Fruit fly (Drosophila melanogaster) whole organism, embryonic: ENCODE measurements around the gene Ald2.

ENCODE experiments used
- Antp ChIP-seq: fragments of 200-800 bp; sonication (Bioruptor generic); optimal IDR thresholded peaks from 3 replicates; lab custom pipeline; 2016; ENCODE audit warnings: missing biosample characterization, missing genetic modification characterization
- Atf-2 ChIP-seq: fragments of 200-800 bp; sonication (Bioruptor generic); optimal IDR thresholded peaks from 2 replicates; lab custom pipeline; 2016; ENCODE audit warnings: missing biosample characterization, missing genetic modification characterization
- Blimp-1 ChIP-seq: fragments of 200-800 bp; sonication (Bioruptor generic); optimal IDR thresholded peaks from 3 replicates; lab custom pipeline; 2018; ENCODE audit warnings: missing biosample characterization, missing genetic modification characterization, mild to moderate bottlenecking, moderate library complexity, missing genetic modification reagents
- BtbVII ChIP-seq: fragments of 200-800 bp; sonication (Bioruptor generic); optimal IDR thresholded peaks from 3 replicates; lab custom pipeline; 2017; ENCODE audit warnings: missing biosample characterization, mild to moderate bottlenecking, missing genetic modification characterization
- CG10274 ChIP-seq: fragments of 200-800 bp; sonication (Bioruptor generic); optimal IDR thresholded peaks from 3 replicates; lab custom pipeline; 2017; ENCODE audit warnings: missing biosample characterization, mild to moderate bottlenecking, missing genetic modification characterization
- CG10366 ChIP-seq: fragments of 200-800 bp; sonication (Bioruptor generic); IDR thresholded peaks from 2 replicates; pipeline ENCODE4 v1.3.6; 2022; ENCODE audit warnings: missing biosample characterization, missing genetic modification characterization
- CG10565 ChIP-seq: fragments of 200-800 bp; sonication (Bioruptor generic); optimal IDR thresholded peaks from 3 replicates; lab custom pipeline; 2016; ENCODE audit warnings: missing biosample characterization, mild to moderate bottlenecking, missing genetic modification characterization
- CG12071 ChIP-seq: fragments of 200-800 bp; sonication (Bioruptor generic); optimal IDR thresholded peaks from 3 replicates; lab custom pipeline; 2018; ENCODE audit warnings: missing biosample characterization, mild to moderate bottlenecking, missing genetic modification characterization
- CG15269 ChIP-seq: fragments of 200-800 bp; sonication (Bioruptor generic); optimal IDR thresholded peaks from 2 replicates; lab custom pipeline; 2018; ENCODE audit warnings: missing biosample characterization, mild to moderate bottlenecking, missing genetic modification characterization, moderate library complexity
- CG15696 ChIP-seq: fragments of 200-800 bp; sonication (Bioruptor generic); optimal IDR thresholded peaks from 2 replicates; lab custom pipeline; 2019; ENCODE audit warnings: missing biosample characterization, mild to moderate bottlenecking, missing genetic modification characterization, moderate library complexity
- CG1792 ChIP-seq: fragments of 200-800 bp; sonication (Bioruptor generic); optimal IDR thresholded peaks from 2 replicates; lab custom pipeline; 2016; ENCODE audit warnings: missing biosample characterization, missing genetic modification characterization
- CG31388 ChIP-seq: fragments of 200-800 bp; sonication (Bioruptor generic); optimal IDR thresholded peaks from 2 replicates; lab custom pipeline; 2016; ENCODE audit warnings: missing biosample characterization, missing genetic modification characterization
- CG34224 ChIP-seq: fragments of 200-800 bp; sonication (Bioruptor generic); IDR thresholded peaks from 3 replicates; pipeline ENCODE4 v1.3.6; 2022; ENCODE audit warnings: missing biosample characterization, missing genetic modification characterization; ENCODE audit not compliant: partially characterized antibody
- CG34376 ChIP-seq: fragments of 200-800 bp; sonication (Bioruptor generic); optimal IDR thresholded peaks from 2 replicates; lab custom pipeline; 2018; ENCODE audit warnings: missing biosample characterization, mild to moderate bottlenecking, missing genetic modification characterization
- CG34422 ChIP-seq: fragments of 200-800 bp; sonication (Bioruptor generic); IDR thresholded peaks from 3 replicates; pipeline ENCODE4 v1.3.6; 2022; ENCODE audit warnings: missing biosample characterization, missing genetic modification characterization
- CG3838 ChIP-seq: fragments of 200-800 bp; sonication (Bioruptor generic); optimal IDR thresholded peaks from 3 replicates; lab custom pipeline; 2016; ENCODE audit warnings: missing biosample characterization, missing genetic modification characterization
- CG3847 ChIP-seq: fragments of 200-800 bp; sonication (Bioruptor generic); IDR thresholded peaks from 2 replicates; pipeline ENCODE4 v1.3.6; 2022; ENCODE audit warnings: missing biosample characterization, missing genetic modification characterization
- CG7372 ChIP-seq: fragments of 200-800 bp; sonication (Bioruptor generic); IDR thresholded peaks from 2 replicates; pipeline ENCODE4 v1.3.6; 2022; ENCODE audit warnings: missing biosample characterization, missing genetic modification characterization
- CG8290 ChIP-seq, 3 experiments: fragments of 200-800 bp; sonication (Bioruptor generic); optimal IDR thresholded peaks; 2 replicates each; lab custom pipeline; 2016 to 2019; ENCODE audit warnings: missing biosample characterization in 3 of 3, missing genetic modification characterization in 3 of 3, mild to moderate bottlenecking in 2 of 3, moderate library complexity in 1 of 3
- CG9609 ChIP-seq: fragments of 200-800 bp; sonication (Bioruptor generic); optimal IDR thresholded peaks from 3 replicates; lab custom pipeline; 2016; ENCODE audit warnings: missing biosample characterization, missing genetic modification characterization
- CG9817 ChIP-seq: fragments of 200-800 bp; sonication (Bioruptor generic); optimal IDR thresholded peaks from 2 replicates; lab custom pipeline; 2018; ENCODE audit warnings: missing biosample characterization, mild to moderate bottlenecking, missing genetic modification characterization, moderate library complexity
- CHES-1-like ChIP-seq: fragments of 200-800 bp; sonication (Bioruptor generic); optimal IDR thresholded peaks from 2 replicates; lab custom pipeline; 2016; ENCODE audit warnings: missing biosample characterization, missing genetic modification characterization
- D19A ChIP-seq: fragments of 200-800 bp; optimal IDR thresholded peaks from 3 replicates; lab custom pipeline; 2019; ENCODE audit warnings: missing biosample characterization, mild to moderate bottlenecking, missing genetic modification characterization, moderate library complexity
- Dip3 ChIP-seq: fragments of 200-800 bp; sonication (Bioruptor generic); optimal IDR thresholded peaks from 3 replicates; lab custom pipeline; 2016; ENCODE audit warnings: missing biosample characterization, missing genetic modification characterization
- HLHmδ ChIP-seq: fragments of 200-800 bp; sonication (Bioruptor generic); optimal IDR thresholded peaks from 2 replicates; lab custom pipeline; 2018; ENCODE audit warnings: missing biosample characterization, mild to moderate bottlenecking, missing genetic modification characterization, moderate library complexity
- MTF-1 ChIP-seq: fragments of 200-800 bp; sonication (Bioruptor generic); optimal IDR thresholded peaks from 2 replicates; lab custom pipeline; 2018; ENCODE audit warnings: missing biosample characterization, mild to moderate bottlenecking, missing genetic modification characterization, borderline replicate concordance
- chinmo ChIP-seq: fragments of 200-800 bp; sonication (Bioruptor generic); IDR thresholded peaks from 4 replicates; pipeline ENCODE4 v1.3.6; 2022; ENCODE audit warnings: missing biosample characterization, missing genetic modification characterization; ENCODE audit not compliant: partially characterized antibody
- corto ChIP-seq: fragments of 200-800 bp; sonication (Bioruptor generic); optimal IDR thresholded peaks from 2 replicates; lab custom pipeline; 2016; ENCODE audit warnings: missing biosample characterization, mild to moderate bottlenecking, missing genetic modification characterization, moderate library complexity
- crol ChIP-seq: fragments of 200-800 bp; sonication (Bioruptor generic); IDR thresholded peaks from 2 replicates; pipeline ENCODE4 v1.3.6; 2022; ENCODE audit warnings: missing biosample characterization, missing genetic modification characterization
- hth ChIP-seq: fragments of >200 bp; optimal IDR thresholded peaks from 2 replicates; lab custom pipeline; 2017; ENCODE audit warnings: inconsistent platforms
- lab ChIP-seq: fragments of 200-800 bp; sonication (Bioruptor generic); optimal IDR thresholded peaks from 3 replicates; lab custom pipeline; 2017; ENCODE audit warnings: missing biosample characterization, missing genetic modification characterization, mild to moderate bottlenecking, moderate library complexity, missing genetic modification reagents
- lbe ChIP-seq: fragments of 200-800 bp; sonication (Bioruptor generic); optimal IDR thresholded peaks from 2 replicates; lab custom pipeline; 2016; ENCODE audit warnings: missing biosample characterization, mild to moderate bottlenecking, missing genetic modification characterization
- nerfin-2 ChIP-seq: fragments of 200-800 bp; sonication (Bioruptor generic); IDR thresholded peaks from 2 replicates; pipeline ENCODE4 v1.3.6; 2022; ENCODE audit warnings: missing biosample characterization, missing genetic modification characterization; ENCODE audit not compliant: partially characterized antibody
- nom ChIP-seq: fragments of 200-800 bp; sonication (Bioruptor generic); optimal IDR thresholded peaks from 2 replicates; lab custom pipeline; 2017; ENCODE audit warnings: missing biosample characterization, missing genetic modification characterization, mild to moderate bottlenecking, moderate library complexity, missing genetic modification reagents
- odd ChIP-seq: fragments of 200-800 bp; sonication (Bioruptor generic); optimal IDR thresholded peaks from 2 replicates; lab custom pipeline; 2017; ENCODE audit warnings: missing biosample characterization, mild to moderate bottlenecking, missing genetic modification characterization
- otp ChIP-seq: fragments of 200-800 bp; sonication (Bioruptor generic); IDR thresholded peaks from 3 replicates; pipeline ENCODE4, ENCODE4 v1.3.6; 2022; ENCODE audit warnings: missing biosample characterization, missing genetic modification characterization
- pnt ChIP-seq: fragments of 200-800 bp; sonication (Bioruptor generic); optimal IDR thresholded peaks from 3 replicates; lab custom pipeline; 2016; ENCODE audit warnings: missing biosample characterization, missing genetic modification characterization
- pros ChIP-seq: fragments of 200-800 bp; sonication (Bioruptor generic); optimal IDR thresholded peaks from 3 replicates; lab custom pipeline; 2019; ENCODE audit warnings: missing biosample characterization, mild to moderate bottlenecking, missing genetic modification characterization, moderate library complexity
- pzg ChIP-seq: fragments of 200-800 bp; sonication (Bioruptor generic); optimal IDR thresholded peaks from 3 replicates; lab custom pipeline; 2018; ENCODE audit warnings: missing biosample characterization, mild to moderate bottlenecking, missing genetic modification characterization, moderate library complexity
- sima ChIP-seq: fragments of 200-800 bp; sonication (Bioruptor generic); optimal IDR thresholded peaks from 2 replicates; lab custom pipeline; 2016; ENCODE audit warnings: missing biosample characterization, missing genetic modification characterization
- sisA ChIP-seq: fragments of 200-800 bp; sonication (Bioruptor generic); IDR thresholded peaks from 2 replicates; pipeline ENCODE4 v1.3.6; 2022; ENCODE audit warnings: missing biosample characterization, missing genetic modification characterization
- slbo ChIP-seq: fragments of 200-800 bp; sonication (Bioruptor generic); IDR thresholded peaks from 2 replicates; pipeline ENCODE4 v1.3.6; 2022; ENCODE audit warnings: missing biosample characterization, missing genetic modification characterization
- so ChIP-seq: fragments of 200-800 bp; sonication (Bioruptor generic); IDR thresholded peaks from 3 replicates; pipeline ENCODE4 v1.3.6; 2022; ENCODE audit warnings: missing biosample characterization, missing genetic modification characterization
- sr ChIP-seq: fragments of 200-800 bp; sonication (Bioruptor generic); IDR thresholded peaks from 3 replicates; pipeline ENCODE4 v1.3.6; 2022; ENCODE audit warnings: missing biosample characterization, missing genetic modification characterization
- stwl ChIP-seq: fragments of 200-800 bp; sonication (Bioruptor generic); optimal IDR thresholded peaks from 3 replicates; lab custom pipeline; 2018; ENCODE audit warnings: missing biosample characterization, mild to moderate bottlenecking, missing genetic modification characterization, moderate library complexity
- tio ChIP-seq: fragments of 200-800 bp; sonication (Bioruptor generic); optimal IDR thresholded peaks from 2 replicates; lab custom pipeline; 2017; ENCODE audit warnings: missing biosample characterization, missing genetic modification characterization, inconsistent platforms
- tna ChIP-seq: fragments of 200-800 bp; sonication (Bioruptor generic); IDR thresholded peaks from 2 replicates; pipeline ENCODE4 v1.3.6; 2022; ENCODE audit warnings: missing biosample characterization, missing genetic modification characterization; ENCODE audit not compliant: partially characterized antibody
- tx ChIP-seq: fragments of 200-800 bp; sonication (Bioruptor generic); optimal IDR thresholded peaks from 2 replicates; lab custom pipeline; 2016; ENCODE audit warnings: missing biosample characterization, missing genetic modification characterization
- vnd ChIP-seq: fragments of 200-800 bp; sonication (Bioruptor generic); IDR thresholded peaks from 3 replicates; pipeline ENCODE4 v1.3.6; 2022; ENCODE audit warnings: missing biosample characterization, missing genetic modification characterization; ENCODE audit not compliant: partially characterized antibody

Gene Ald2

dm6 chr3R:26440455-26441196, 26.7 kb downstream of the Ald2 start, which contains the start of gene tx:
Gene tx (plus strand): TSS chr3R:26440778.
- TF ChIP-seq CG1792 (GFP tag; lab: Kevin White, UChicago) (no peak), pros (GFP tag; lab: Kevin White, UChicago) (no peak), CG10366 (GFP tag; lab: Robert Waterston, UW) (no peak), lbe (GFP tag; lab: Kevin White, UChicago) (no peak), CG15269 (peak; percentile 20), crol (GFP tag; lab: Robert Waterston, UW) (no peak), MTF-1 (GFP tag; lab: Kevin White, UChicago) (no peak), chinmo (GFP tag; lab: Robert Waterston, UW) (peak; percentile 77; the same call in 1 of the 4 replicates), Antp (GFP tag; lab: Kevin White, UChicago) (no peak), tna (GFP tag; lab: Robert Waterston, UW) (no peak), tx (GFP tag; lab: Kevin White, UChicago) (no peak), vnd (GFP tag; lab: Robert Waterston, UW) (0 out of 3 replicates have a peak, but pooled peaks have one; percentile 24), CG15696 (tag; lab: Kevin White, UChicago) (no peak), odd (GFP tag; lab: Kevin White, UChicago) (no peak), CG3847 (GFP tag; lab: Robert Waterston, UW) (0 out of 2 replicates have a peak, but pooled peaks have one; percentile 5), sima (GFP tag; lab: Kevin White, UChicago) (no peak), corto (no peak), CG34224 (no peak; the same call in 2 of the 3 replicates), nom (GFP tag; lab: Kevin White, UChicago) (no peak), lab (no peak), so (no peak), CG9609 (GFP tag; lab: Kevin White, UChicago) (no peak), CG3838 (no peak), CHES-1-like (GFP tag; lab: Kevin White, UChicago) (no peak), stwl (tag; lab: Kevin White, UChicago) (no peak), D19A (tag; lab: Kevin White, UChicago) (no peak), CG10565 (GFP tag; lab: Kevin White, UChicago) (no peak), sisA (GFP tag; lab: Robert Waterston, UW) (no peak), pnt (no peak), BtbVII (no peak), CG12071 (no peak), CG34422 (GFP tag; lab: Robert Waterston, UW) (0 out of 3 replicates have a peak, but pooled peaks have one; percentile 36), sr (GFP tag; lab: Robert Waterston, UW) (peak; percentile 98), CG10274 (GFP tag; lab: Kevin White, UChicago) (no peak), CG7372 (GFP tag; lab: Robert Waterston, UW) (no peak), Dip3 (GFP tag; lab: Kevin White, UChicago) (no peak), slbo (GFP tag; lab: Robert Waterston, UW) (no peak), Blimp-1 (GFP tag; lab: Kevin White, UChicago) (peak; percentile 70), nerfin-2 (no peak), tio (GFP tag; lab: Kevin White, UChicago) (no peak), CG31388 (GFP tag; lab: Kevin White, UChicago) (no peak), otp (GFP tag; lab: Robert Waterston, UW) (no peak), pzg (GFP tag; lab: Kevin White, UChicago) (no peak), hth (no peak), CG8290 (GFP tag; optimal IDR thresholded peaks at IDR 0.05; lab: Kevin White, UChicago) (no peak), CG8290 (tag; optimal IDR thresholded peaks at IDR 0.05; lab: Kevin White, UChicago) (no peak), CG34376 (GFP tag; lab: Kevin White, UChicago) (peak; percentile 27), Atf-2 (no peak), HLHmδ (GFP tag; lab: Kevin White, UChicago) (peak; percentile 34), CG9817 (tag; lab: Kevin White, UChicago) (no peak)
